Worm (Caenorhabditis elegans) whole organism, L4/young adult: ENCODE results near the gene magu-2.

Experiments used
- W03F9.2 ChIP-seq: fragments of 150-350 bp; optimal IDR thresholded peaks from 2 replicates; lab custom pipeline; 2014; ENCODE audit warnings: missing biosample characterization, missing genetic modification characterization
- him-1 ChIP-seq: sonication (generic microtip); optimal IDR thresholded peaks from 2 replicates; lab custom pipeline; 2016; ENCODE audit warnings: missing genotype, missing genetic modification reagents, missing genetic modification characterization, missing compliant biosample characterization

- TF ChIP-seq W03F9.2 (tag; lab: Kevin White, UChicago) (no peak), him-1 (no peak)
These were observed 19.7 kb downstream of the magu-2 start for ce11 chrV:8781164-8781563.
